Worm (Caenorhabditis elegans) whole organism, young adult: ENCODE measurements around the gene secs-1.
A peak's percentile ranks its signal among the peaks of the same experiment; 100 is the strongest.

Experiments
- B0019.2 ChIP-seq: fragments of 200-800 bp; sonication (Bioruptor generic); conservative IDR thresholded peaks from 2 replicates; pipeline ENCODE4 v1.3.6; 2022; ENCODE audit warnings: missing genetic modification reagents, missing genetic modification characterization, missing compliant biosample characterization
- B0336.3 ChIP-seq: fragments of 200-800 bp; sonication (Bioruptor generic); IDR thresholded peaks from 2 replicates; pipeline ENCODE4 v1.3.6; 2022; ENCODE audit warnings: missing genetic modification characterization, missing compliant biosample characterization
- F33H1.4 ChIP-seq: fragments of 200-800 bp; sonication (Bioruptor generic); IDR thresholded peaks from 2 replicates; pipeline ENCODE4 v1.3.6; 2022; ENCODE audit warnings: missing genetic modification reagents, missing genetic modification characterization, missing compliant biosample characterization
- F39B2.1 ChIP-seq: fragments of 200-800 bp; sonication (Bioruptor generic); IDR thresholded peaks from 2 replicates; pipeline ENCODE4 v1.3.6; 2022; ENCODE audit warnings: missing genetic modification reagents, missing genetic modification characterization, missing compliant biosample characterization
- Y53G8AR.9 ChIP-seq: fragments of 200-800 bp; sonication (Bioruptor generic); conservative IDR thresholded peaks from 2 replicates; pipeline ENCODE4 v1.3.6; 2022; ENCODE audit warnings: missing genetic modification reagents, missing genetic modification characterization, missing compliant biosample characterization
- Y67H2A.10 ChIP-seq: fragments of 200-800 bp; sonication (Bioruptor generic); conservative IDR thresholded peaks from 2 replicates; pipeline ENCODE4 v1.3.6; 2022; ENCODE audit warnings: missing genetic modification reagents, missing genetic modification characterization, missing compliant biosample characterization
- ZK185.1 ChIP-seq: sonication (generic microtip); optimal IDR thresholded peaks from 2 replicates; lab custom pipeline; 2016; ENCODE audit warnings: mild to moderate bottlenecking, missing genetic modification characterization, missing compliant biosample characterization; ENCODE audit not compliant: poor library complexity, severe bottlenecking
- ama-1 ChIP-seq, 3 experiments: fragments of 150-350 bp in 1 of 3; sonication (generic microtip) in 2 of 3; optimal IDR thresholded peaks; 2 replicates each; lab custom pipeline; 2014 to 2018; ENCODE audit warnings: missing biosample characterization in 2 of 3, missing genetic modification characterization in 2 of 3, missing genetic modification reagents in 2 of 3
- aptf-3 ChIP-seq: fragments of 200-800 bp; sonication (Bioruptor generic); IDR thresholded peaks from 2 replicates; pipeline ENCODE4 v1.3.6; 2022; ENCODE audit warnings: missing genetic modification characterization, missing compliant biosample characterization
- atf-7 ChIP-seq: sonication (generic microtip); optimal IDR thresholded peaks from 2 replicates; lab custom pipeline; 2017; ENCODE audit warnings: mild to moderate bottlenecking, missing genetic modification characterization, missing compliant biosample characterization
- attf-3 ChIP-seq: fragments of 200-800 bp; sonication (Bioruptor generic); conservative IDR thresholded peaks from 2 replicates; pipeline ENCODE4 v1.3.6; 2022; ENCODE audit warnings: missing genetic modification reagents, missing genetic modification characterization, missing compliant biosample characterization
- attf-5 ChIP-seq: fragments of 200-800 bp; sonication (Bioruptor generic); optimal IDR thresholded peaks from 2 replicates; lab custom pipeline; 2018; ENCODE audit warnings: mild to moderate bottlenecking, missing genetic modification characterization, missing compliant biosample characterization
- bed-1 ChIP-seq: fragments of 200-800 bp; sonication (Bioruptor generic); IDR thresholded peaks from 2 replicates; pipeline ENCODE4 v1.3.6; 2022; ENCODE audit warnings: missing genetic modification reagents, missing genetic modification characterization, missing compliant biosample characterization
- bed-2 ChIP-seq: fragments of 200-800 bp; sonication (Bioruptor generic); IDR thresholded peaks from 2 replicates; pipeline ENCODE4 v1.3.6; 2022; ENCODE audit warnings: missing genetic modification reagents, missing genetic modification characterization, missing compliant biosample characterization
- cebp-1 ChIP-seq, 2 experiments: fragments of 200-800 bp in 1 of 2; sonication (Bioruptor generic) in 1 of 2; sonication (generic microtip) in 1 of 2; IDR thresholded peaks in 1 of 2; optimal IDR thresholded peaks in 1 of 2; 2 replicates each; pipeline versions ENCODE4 v1.3.6 to Lab custom; 2017 to 2022; ENCODE audit warnings: missing compliant biosample characterization in 2 of 2, missing genetic modification characterization in 2 of 2, mild to moderate bottlenecking in 1 of 2, missing genetic modification reagents in 1 of 2, moderate library complexity in 1 of 2
- ceh-40 ChIP-seq: fragments of 200-800 bp; sonication (Bioruptor generic); IDR thresholded peaks from 2 replicates; pipeline ENCODE4 v1.3.6; 2022; ENCODE audit warnings: missing genetic modification characterization, missing compliant biosample characterization
- chd-7 ChIP-seq: sonication (generic microtip); optimal IDR thresholded peaks from 2 replicates; lab custom pipeline; 2016; ENCODE audit warnings: mild to moderate bottlenecking, missing genetic modification characterization, moderate library complexity, missing compliant biosample characterization
- dox-1 ChIP-seq: fragments of 200-800 bp; sonication (Bioruptor generic); IDR thresholded peaks from 2 replicates; pipeline ENCODE4 v1.3.6; 2022; ENCODE audit warnings: missing genetic modification reagents, missing genetic modification characterization, missing compliant biosample characterization
- dpl-1 ChIP-seq: fragments of 150-350 bp; optimal IDR thresholded peaks from 2 replicates; lab custom pipeline; 2014; ENCODE audit warnings: missing biosample characterization, missing genetic modification reagents, missing genetic modification characterization
- egl-44 ChIP-seq: fragments of 200-800 bp; sonication (Bioruptor generic); IDR thresholded peaks from 2 replicates; pipeline ENCODE4 v1.3.6; 2022; ENCODE audit warnings: missing genetic modification reagents, missing genetic modification characterization, missing compliant biosample characterization
- egrh-3 ChIP-seq: fragments of 200-800 bp; sonication (Bioruptor generic); IDR thresholded peaks from 2 replicates; pipeline ENCODE4 v1.3.6; 2022; ENCODE audit warnings: missing genetic modification reagents, missing genetic modification characterization, missing compliant biosample characterization
- ets-4 ChIP-seq: fragments of 200-800 bp; sonication (Bioruptor generic); optimal IDR thresholded peaks from 2 replicates; lab custom pipeline; 2018; ENCODE audit warnings: mild to moderate bottlenecking, missing genetic modification characterization, missing compliant biosample characterization
- fkh-3 ChIP-seq: sonication (generic microtip); optimal IDR thresholded peaks from 2 replicates; lab custom pipeline; 2016; ENCODE audit warnings: mild to moderate bottlenecking, missing genetic modification characterization, missing compliant biosample characterization
- hlh-12 ChIP-seq: sonication (generic microtip); optimal IDR thresholded peaks from 2 replicates; lab custom pipeline; 2016; ENCODE audit warnings: missing genetic modification characterization, missing compliant biosample characterization
- hmg-1.2 ChIP-seq: fragments of 200-800 bp; sonication (Bioruptor generic); IDR thresholded peaks from 2 replicates; pipeline ENCODE4 v1.3.6; 2022; ENCODE audit warnings: missing genetic modification reagents, missing genetic modification characterization, missing compliant biosample characterization
- hmg-20 ChIP-seq: fragments of 200-800 bp; sonication (Bioruptor generic); IDR thresholded peaks from 2 replicates; pipeline ENCODE4 v1.3.6; 2022; ENCODE audit warnings: missing genetic modification reagents, missing genetic modification characterization, missing compliant biosample characterization
- hsf-1 ChIP-seq: fragments of 200-800 bp; sonication (Bioruptor generic); IDR thresholded peaks from 2 replicates; pipeline ENCODE4 v1.3.6; 2022; ENCODE audit warnings: missing genetic modification reagents, missing genetic modification characterization, missing compliant biosample characterization
- lag-1 ChIP-seq: fragments of 200-800 bp; sonication (Bioruptor generic); IDR thresholded peaks from 2 replicates; pipeline ENCODE4 v1.3.6; 2022; ENCODE audit warnings: missing genetic modification reagents, missing genetic modification characterization, missing compliant biosample characterization
- lin-26 ChIP-seq: fragments of 200-800 bp; sonication (Bioruptor generic); IDR thresholded peaks from 2 replicates; pipeline ENCODE4 v1.3.6; 2022; ENCODE audit warnings: missing genetic modification reagents, missing genetic modification characterization, missing compliant biosample characterization
- lsl-1 ChIP-seq: fragments of 200-800 bp; sonication (Bioruptor generic); optimal IDR thresholded peaks from 2 replicates; lab custom pipeline; 2018; ENCODE audit warnings: mild to moderate bottlenecking, missing genetic modification characterization, moderate library complexity, missing compliant biosample characterization
- nfyb-1 ChIP-seq: fragments of 200-800 bp; sonication (Bioruptor generic); IDR thresholded peaks from 2 replicates; pipeline ENCODE4 v1.3.6; 2022; ENCODE audit warnings: missing genetic modification reagents, missing genetic modification characterization, missing compliant biosample characterization
- nhr-120 ChIP-seq: fragments of 200-800 bp; sonication (Bioruptor generic); IDR thresholded peaks from 2 replicates; pipeline ENCODE4 v1.3.6; 2022; ENCODE audit warnings: missing genetic modification characterization, missing compliant biosample characterization
- nhr-80 ChIP-seq: sonication (generic microtip); optimal IDR thresholded peaks from 2 replicates; lab custom pipeline; 2016; ENCODE audit warnings: missing genetic modification characterization, missing compliant biosample characterization
- rcor-1 ChIP-seq: fragments of 200-800 bp; sonication (Bioruptor generic); IDR thresholded peaks from 2 replicates; pipeline ENCODE4 v1.3.6; 2022; ENCODE audit warnings: missing genetic modification reagents, missing genetic modification characterization, missing compliant biosample characterization
- rec-8 ChIP-seq, 2 experiments: sonication (generic microtip); optimal IDR thresholded peaks; 2 replicates each; lab custom pipeline; 2016; ENCODE audit warnings: mild to moderate bottlenecking in 2 of 2, missing genetic modification characterization in 2 of 2, missing genetic modification reagents in 2 of 2, missing genotype in 2 of 2, missing biosample characterization in 1 of 2, missing compliant biosample characterization in 1 of 2, moderate library complexity in 1 of 2
- repo-1 ChIP-seq: sonication (generic microtip); optimal IDR thresholded peaks from 2 replicates; lab custom pipeline; 2017; ENCODE audit warnings: mild to moderate bottlenecking, missing genetic modification characterization, missing compliant biosample characterization
- sdz-38 ChIP-seq: sonication (generic microtip); optimal IDR thresholded peaks from 2 replicates; lab custom pipeline; 2016; ENCODE audit warnings: missing genotype, missing genetic modification characterization, missing compliant biosample characterization
- snpc-1.1 ChIP-seq: sonication (generic microtip); optimal IDR thresholded peaks from 2 replicates; lab custom pipeline; 2017; ENCODE audit warnings: missing genetic modification characterization, mild to moderate bottlenecking, missing compliant biosample characterization, antibody characterized with exemption, moderate library complexity, missing genotype, missing genetic modification reagents; ENCODE audit not compliant: insufficient read depth
- snpc-1.3 ChIP-seq: sonication (generic microtip); optimal IDR thresholded peaks from 2 replicates; lab custom pipeline; 2017; ENCODE audit warnings: missing genetic modification characterization, mild to moderate bottlenecking, missing compliant biosample characterization, antibody characterized with exemption, moderate library complexity, missing genotype, missing genetic modification reagents; ENCODE audit not compliant: insufficient read depth
- unc-130 ChIP-seq: sonication (generic microtip); optimal IDR thresholded peaks from 2 replicates; lab custom pipeline; 2016; ENCODE audit warnings: missing genetic modification reagents, missing genetic modification characterization, missing compliant biosample characterization
- zfh-2 ChIP-seq: fragments of 200-800 bp; sonication (Bioruptor generic); conservative IDR thresholded peaks from 2 replicates; pipeline ENCODE4 v1.3.6; 2022; ENCODE audit warnings: missing genetic modification reagents, missing genetic modification characterization, missing compliant biosample characterization
- zim-3 ChIP-seq: sonication (generic microtip); optimal IDR thresholded peaks from 2 replicates; lab custom pipeline; 2017; ENCODE audit warnings: mild to moderate bottlenecking, missing genetic modification characterization, moderate library complexity, missing compliant biosample characterization
- ztf-25 ChIP-seq: fragments of 200-800 bp; sonication (Bioruptor generic); IDR thresholded peaks from 2 replicates; pipeline ENCODE4 v1.3.6; 2022; ENCODE audit warnings: missing genetic modification reagents, missing genetic modification characterization, missing compliant biosample characterization
- ztf-6 ChIP-seq: fragments of 200-800 bp; sonication (Bioruptor generic); IDR thresholded peaks from 2 replicates; pipeline ENCODE4 v1.3.6; 2022; ENCODE audit warnings: missing genetic modification reagents, missing genetic modification characterization, missing compliant biosample characterization

secs-1 gene

DNA sequence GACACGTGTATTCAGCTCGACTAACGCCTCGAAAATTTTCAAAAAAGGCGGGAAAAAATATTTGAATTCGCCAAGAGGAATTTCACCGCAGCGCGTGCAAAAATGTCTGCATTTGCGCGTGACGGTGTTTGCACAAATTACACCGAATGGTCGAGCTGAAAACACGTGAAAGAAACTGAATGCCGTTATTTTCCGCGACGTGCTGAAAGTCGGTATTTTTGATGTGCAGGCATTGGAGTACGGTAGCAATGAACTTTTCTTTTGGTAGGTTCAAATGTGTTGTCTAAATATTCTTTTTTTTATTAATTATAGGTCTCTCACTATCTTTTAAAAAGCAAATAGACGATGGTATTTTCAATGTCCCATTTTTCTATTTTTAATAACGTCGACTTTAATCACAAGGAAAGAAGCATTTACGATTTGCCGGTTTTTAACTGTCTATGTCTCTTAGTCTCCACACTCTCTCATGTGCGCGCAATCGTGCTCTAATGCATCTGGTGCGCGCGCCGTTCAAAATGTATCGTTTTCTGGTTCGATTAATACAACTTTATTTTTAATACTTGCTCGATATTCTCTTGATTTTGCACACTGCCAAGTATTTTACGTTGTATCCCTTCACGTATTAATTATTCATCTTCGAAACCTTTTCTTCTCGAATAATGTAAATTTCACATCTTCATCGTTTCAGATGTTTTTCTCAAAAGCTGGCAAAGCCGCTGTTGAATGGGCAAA, 9.3 kb upstream of the secs-1 start, which contains the start of the genes C29A12.1 and lig-1 (continued):
- TF ChIP-seq hsf-1 (GFP tag; lab: Robert Waterston, UW) = 0 out of 2 replicates have a peak, but pooled peaks have one; percentile 57
- no peak for TF ChIP-seq ama-1 (optimal IDR thresholded peaks at IDR 0.05; lab: Kevin White, UChicago)
- no peak for TF ChIP-seq ama-1 (GFP tag; optimal IDR thresholded peaks at IDR 0.05; lab: Kevin White, UChicago)
- TF ChIP-seq cebp-1 (GFP tag; IDR thresholded peaks at IDR 0.05; lab: Robert Waterston, UW) = no peak
- TF ChIP-seq cebp-1 (tag; optimal IDR thresholded peaks at IDR 0.05; lab: Kevin White, UChicago) = no peak
- TF ChIP-seq unc-130 (GFP tag; lab: Kevin White, UChicago) = no peak
- no peak for TF ChIP-seq attf-3
- no peak for TF ChIP-seq lag-1 (GFP tag; lab: Robert Waterston, UW)
- TF ChIP-seq zfh-2 = no peak
- TF ChIP-seq egrh-3 (GFP tag; lab: Robert Waterston, UW) = no peak
- TF ChIP-seq rcor-1 (GFP tag; lab: Robert Waterston, UW) = peak; percentile 45; the same call in 1 of the 2 replicates
- no peak for TF ChIP-seq atf-7 (tag; lab: Kevin White, UChicago)
- TF ChIP-seq repo-1 = no peak
- TF ChIP-seq snpc-1.3 (tag; lab: Kevin White, UChicago) = no peak
- TF ChIP-seq zim-3 = no peak
- TF ChIP-seq aptf-3 (GFP tag; lab: Robert Waterston, UW) = no peak
- TF ChIP-seq hlh-12 (tag; lab: Kevin White, UChicago) = no peak
- TF ChIP-seq ceh-40 = no peak
- TF ChIP-seq snpc-1.1 (tag; lab: Kevin White, UChicago) = no peak
- no peak for TF ChIP-seq rec-8 (tag; optimal IDR thresholded peaks at IDR 0.05; lab: Kevin White, UChicago)
- TF ChIP-seq lsl-1 (GFP tag; lab: Kevin White, UChicago) = peak; percentile 87
- peak; percentile 51 for TF ChIP-seq F33H1.4 (GFP tag; lab: Robert Waterston, UW)
- TF ChIP-seq sdz-38 = no peak
- TF ChIP-seq dox-1 = peak; percentile 79
- TF ChIP-seq attf-5 (GFP tag; lab: Kevin White, UChicago) = peak; percentile 44
- no peak for TF ChIP-seq Y67H2A.10
- TF ChIP-seq nfyb-1 (GFP tag; lab: Robert Waterston, UW) = no peak
- no peak for TF ChIP-seq nhr-80
- no peak for TF ChIP-seq B0336.3 (GFP tag; lab: Robert Waterston, UW)
- 0 out of 2 replicates have a peak, but pooled peaks have one; percentile 18 for TF ChIP-seq lin-26 (GFP tag; lab: Robert Waterston, UW)
- TF ChIP-seq F39B2.1 (GFP tag; lab: Robert Waterston, UW) = no peak
- TF ChIP-seq ztf-6 = no peak

DNA sequence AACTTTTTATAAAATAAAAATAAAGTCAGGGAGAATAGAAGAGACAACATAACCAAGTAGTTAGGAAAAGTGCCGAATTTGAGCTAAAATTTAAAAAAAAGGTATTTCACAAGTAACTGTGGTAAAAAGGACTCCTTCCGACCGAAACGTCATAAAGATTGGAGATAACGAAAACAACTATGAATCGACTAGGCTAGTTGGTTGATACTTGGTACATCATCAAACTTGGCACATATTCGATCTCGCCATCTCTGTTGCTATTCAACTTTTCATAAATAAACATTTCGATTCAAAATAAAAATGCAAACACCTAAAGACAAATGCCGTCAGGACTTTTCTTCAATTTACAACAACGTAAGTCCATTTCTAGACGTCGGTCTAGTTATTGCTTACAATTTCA, 7.5 kb upstream of the secs-1 start, which contains the start of gene C29A12.22:
TSS of gene C29A12.22 (plus strand) at position 301 of the 400 bp plus-strand sequence.
- TF ChIP-seq nhr-80 = no peak
- TF ChIP-seq dpl-1 = no peak
- no peak for TF ChIP-seq Y53G8AR.9 (GFP tag; lab: Robert Waterston, UW)
- TF ChIP-seq fkh-3 (tag; lab: Kevin White, UChicago) = no peak

DNA sequence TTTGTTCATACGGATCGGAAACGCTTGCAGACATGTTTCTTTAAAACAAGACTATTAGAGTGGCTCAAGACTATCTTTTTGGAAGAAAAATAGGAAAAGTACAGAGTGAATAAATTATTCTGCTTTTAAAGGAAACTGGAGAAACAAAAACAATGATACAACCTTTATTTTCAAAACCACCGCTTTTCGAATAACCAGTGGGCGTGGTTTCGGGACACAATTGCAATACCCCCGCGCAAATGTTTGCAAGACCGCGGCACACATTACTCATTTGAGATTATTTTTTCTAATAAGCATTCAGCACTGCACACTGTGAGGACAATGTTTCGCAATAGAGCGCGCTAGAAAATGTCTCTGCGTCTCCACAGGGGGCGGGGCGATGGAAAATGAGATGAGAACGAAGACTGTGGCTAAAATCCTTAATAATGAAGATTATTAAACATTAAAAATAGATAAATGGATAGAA, 3.6 kb upstream of the secs-1 start, which contains the start of gene plrg-1:
TSS of gene plrg-1 (minus strand) at position 51 of the 466 bp plus-strand sequence.
- TF ChIP-seq hmg-1.2 = peak; percentile 86
- TF ChIP-seq snpc-1.3 (tag; lab: Kevin White, UChicago) = peak; percentile 82
- TF ChIP-seq dpl-1 = peak; percentile 74
- TF ChIP-seq nhr-80 = peak; percentile 91
- TF ChIP-seq B0019.2 (GFP tag; lab: Robert Waterston, UW) = peak; percentile 73
- peak; percentile 66 for TF ChIP-seq ets-4 (GFP tag; lab: Kevin White, UChicago)
- TF ChIP-seq ztf-25 = 0 out of 2 replicates have a peak, but pooled peaks have one; percentile 73
- TF ChIP-seq nhr-120 (GFP tag; lab: Robert Waterston, UW) = no peak
- TF ChIP-seq unc-130 (GFP tag; lab: Kevin White, UChicago) = peak; percentile 58
- no peak for TF ChIP-seq bed-1 (GFP tag; lab: Robert Waterston, UW)
- peak; percentile 95 for TF ChIP-seq egl-44
- peak; percentile 74 for TF ChIP-seq chd-7 (tag; lab: Kevin White, UChicago)
- peak; percentile 91 for TF ChIP-seq ZK185.1 (tag; lab: Kevin White, UChicago)
- TF ChIP-seq hmg-20 (GFP tag; lab: Robert Waterston, UW) = peak; percentile 79
- TF ChIP-seq bed-2 = no peak
